Worm (Caenorhabditis elegans): Measurements from ENCODE around the gene lin-29.
A peak's percentile ranks its signal among the peaks of the same experiment; 100 is the strongest.

lin-29 gene

ce11 chrII:11917530-11917952 lies 17.6 kb downstream of the lin-29 start (continued):
- TF ChIP-seq nhr-90 (tag; optimal IDR thresholded peaks at IDR 0.05) (peak; percentile 11), ceh-91 (GFP tag; IDR thresholded peaks at IDR 0.05) (no peak), lin-40 (tag; optimal IDR thresholded peaks at IDR 0.05) (no peak), rec-8 (tag; optimal IDR thresholded peaks at IDR 0.05) (peak in 1 of 2 experiments; percentile 71), F57C9.4 (tag; optimal IDR thresholded peaks at IDR 0.05) (no peak), bed-1 (GFP tag; IDR thresholded peaks at IDR 0.05) (0 out of 2 replicates have a peak, but pooled peaks have one; percentile 54), C17E4.6 (GFP tag; IDR thresholded peaks at IDR 0.05) (peak; percentile 73), mxl-1 (tag; optimal IDR thresholded peaks at IDR 0.05) (peak; percentile 31), unc-62 (GFP tag; optimal IDR thresholded peaks at IDR 0.05) (no peak), Y56A3A.18 (GFP tag; IDR thresholded peaks at IDR 0.05) (peak; percentile 84), ztf-3 (GFP tag; optimal IDR thresholded peaks at IDR 0.05) (no peak), F39B2.1 (GFP tag; IDR thresholded peaks at IDR 0.05) (peak; percentile 93), D2030.7 (GFP tag; IDR thresholded peaks at IDR 0.05) (peak; percentile 60), somi-1 (GFP tag; optimal IDR thresholded peaks at IDR 0.05) (no peak), F10E7.11 (tag; optimal IDR thresholded peaks at IDR 0.05) (peak; percentile 78), bed-2 (GFP tag; IDR thresholded peaks at IDR 0.05) (no peak), ama-1 (optimal IDR thresholded peaks at IDR 0.05) (no peak), ama-1 (GFP tag; optimal IDR thresholded peaks at IDR 0.05) (peak; percentile 7 to 93), lin-54 (GFP tag; optimal IDR thresholded peaks at IDR 0.05) (peak; percentile 83), snpc-3.4 (tag; optimal IDR thresholded peaks at IDR 0.05) (peak; percentile 87), K11D2.4 (GFP tag; IDR thresholded peaks at IDR 0.05) (no peak), snpc-1.1 (tag; optimal IDR thresholded peaks at IDR 0.05; ENCODE audit: insufficient read depth) (peak; percentile 53), madf-6 (GFP tag; IDR thresholded peaks at IDR 0.05) (peak; percentile 90), ztf-22 (GFP tag; optimal IDR thresholded peaks at IDR 0.05) (no peak), B0019.2 (GFP tag; conservative IDR thresholded peaks at IDR 0.05) (peak; percentile 46), F57A8.1 (GFP tag; optimal IDR thresholded peaks at IDR 0.05) (no peak), sea-2 (GFP tag; IDR thresholded peaks at IDR 0.05) (no peak), hsf-1 (GFP tag; IDR thresholded peaks at IDR 0.05) (peak; percentile 82), let-526 (GFP tag; IDR thresholded peaks at IDR 0.05) (no peak), mes-4 (tag; optimal IDR thresholded peaks at IDR 0.05) (peak; percentile 25), cebp-1 (GFP tag; IDR thresholded peaks at IDR 0.05) (no peak), cebp-1 (tag; optimal IDR thresholded peaks at IDR 0.05) (peak; percentile 72), attf-6 (GFP tag; IDR thresholded peaks at IDR 0.05) (peak; percentile 84), ceh-40 (GFP tag; IDR thresholded peaks at IDR 0.05) (peak; percentile 72; the same call in 1 of the 2 replicates), hmg-20 (GFP tag; IDR thresholded peaks at IDR 0.05) (peak; percentile 57; the same call in 1 of the 2 replicates), madf-10 (tag; optimal IDR thresholded peaks at IDR 0.05) (no peak), snpc-1.3 (tag; optimal IDR thresholded peaks at IDR 0.05; ENCODE audit: insufficient read depth) (peak; percentile 90), Y95B8A.8 (GFP tag; IDR thresholded peaks at IDR 0.05) (peak; percentile 92), xnd-1 (tag; optimal IDR thresholded peaks at IDR 0.05) (peak; percentile 69), T07F8.4 (tag; optimal IDR thresholded peaks at IDR 0.05) (peak; percentile 43), dpff-1 (tag; optimal IDR thresholded peaks at IDR 0.05) (no peak), unc-130 (GFP tag; optimal IDR thresholded peaks at IDR 0.05) (peak; percentile 95), F22D6.2 (tag; optimal IDR thresholded peaks at IDR 0.05) (no peak), nfya-1 (tag; optimal IDR thresholded peaks at IDR 0.05; ENCODE audit: borderline replicate concordance, insufficient read depth) (no peak), lsl-1 (GFP tag; optimal IDR thresholded peaks at IDR 0.05) (peak; percentile 61), F37B4.10 (GFP tag; IDR thresholded peaks at IDR 0.05) (no peak), B0336.3 (GFP tag; IDR thresholded peaks at IDR 0.05) (peak; percentile 95), ceh-100 (GFP tag; IDR thresholded peaks at IDR 0.05) (peak; percentile 64), let-607 (tag; optimal IDR thresholded peaks at IDR 0.05) (no peak)

Measured in whole organism, young adult.